Worm (Caenorhabditis elegans): ENCODE data around the gene C04E6.4.

Gene C04E6.4

ce11 chrV:5906252-5906651 lies 938 bp upstream of the C04E6.4 start, which contains the start of gene srd-15:
TSS of gene srd-15 (minus strand) at chrV:5906352.
- TF ChIP-seq F26F4.8 (GFP tag; conservative IDR thresholded peaks at IDR 0.05) (no peak), nhr-102 (tag; optimal IDR thresholded peaks at IDR 0.05) (no peak), nhr-48 (tag; optimal IDR thresholded peaks at IDR 0.05) (no peak), tag-97 (GFP tag; IDR thresholded peaks at IDR 0.05) (no peak), php-3 (GFP tag; IDR thresholded peaks at IDR 0.05) (no peak), hif-1 (tag; optimal IDR thresholded peaks at IDR 0.05) (no peak), lim-7 (GFP tag; IDR thresholded peaks at IDR 0.05) (no peak), nhr-10 (tag; optimal IDR thresholded peaks at IDR 0.05) (no peak), duxl-1 (tag; optimal IDR thresholded peaks at IDR 0.05; ENCODE audit: poor library complexity) (no peak), gei-8 (GFP tag; optimal IDR thresholded peaks at IDR 0.05) (no peak), ZK337.2 (GFP tag; IDR thresholded peaks at IDR 0.05) (no peak), F44E2.7 (GFP tag; IDR thresholded peaks at IDR 0.05) (no peak), pqm-1 (tag; optimal IDR thresholded peaks at IDR 0.05) (no peak), F37D6.2 (tag; optimal IDR thresholded peaks at IDR 0.05) (no peak), nhr-25 (tag; optimal IDR thresholded peaks at IDR 0.05; ENCODE audit: borderline replicate concordance, insufficient read depth) (no peak), lin-39 (tag; optimal IDR thresholded peaks at IDR 0.05) (no peak), lir-3 (tag; optimal IDR thresholded peaks at IDR 0.05) (no peak), daf-19 (GFP tag; conservative IDR thresholded peaks at IDR 0.05) (no peak), ctbp-1 (GFP tag; IDR thresholded peaks at IDR 0.05) (no peak), sdz-12 (GFP tag; optimal IDR thresholded peaks at IDR 0.05) (no peak)

- TF ChIP-seq F37D6.2 (tag; optimal IDR thresholded peaks at IDR 0.05) (no peak), unc-62 (GFP tag; optimal IDR thresholded peaks at IDR 0.05 in 1 of 2) (peak in 1 of 2 experiments; percentile 15), unc-62 (tag; optimal IDR thresholded peaks at IDR 0.05) (no peak)
Observed at ce11 chrV:5912426-5912825, 5.2 kb downstream of the C04E6.4 start, which contains the start of gene C04E6.13. TSS of gene C04E6.13 (plus strand) at chrV:5912726.

ce11 chrV:5916862-5917261 lies 9.7 kb downstream of the C04E6.4 start:
- TF ChIP-seq hlh-11 (tag; optimal IDR thresholded peaks at IDR 0.05) (no peak), unc-62 (GFP tag; optimal IDR thresholded peaks at IDR 0.05 in 1 of 2) (peak in 1 of 2 experiments; percentile 90), unc-62 (tag; optimal IDR thresholded peaks at IDR 0.05) (no peak)

DNA sequence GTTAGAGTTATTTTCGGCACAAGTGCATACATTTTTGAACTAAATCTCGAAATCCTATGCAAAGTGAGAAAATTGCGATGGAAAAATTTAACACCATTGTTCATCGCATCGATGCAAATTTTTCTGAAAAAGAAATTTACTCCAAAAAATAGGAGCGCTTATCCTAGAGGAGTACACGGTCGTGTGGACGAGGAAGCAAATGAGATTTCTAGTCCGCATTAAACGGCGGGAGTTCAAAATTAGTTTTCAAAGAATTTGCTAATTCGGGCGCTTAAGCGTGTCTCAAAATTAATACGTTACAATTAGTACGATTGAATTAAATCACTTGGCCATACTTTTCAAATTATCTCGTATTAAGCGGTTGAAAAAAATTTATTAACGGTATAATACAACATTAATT lies 10.5 kb downstream of the C04E6.4 start, which contains the start of gene lrpr-1:
Gene lrpr-1, minus strand, starts transcription at position 185 of the 400 bp plus-strand sequence.
- TF ChIP-seq tag-97 (GFP tag; IDR thresholded peaks at IDR 0.05) (peak; percentile 81; the same call in 1 of the 2 replicates), attf-4 (tag; optimal IDR thresholded peaks at IDR 0.05) (no peak), T20F7.1 (GFP tag; optimal IDR thresholded peaks at IDR 0.05) (peak; percentile 81), ceh-82 (tag; optimal IDR thresholded peaks at IDR 0.05) (no peak), zag-1 (tag; optimal IDR thresholded peaks at IDR 0.05) (no peak), lin-15B (tag; optimal IDR thresholded peaks at IDR 0.05) (no peak), nhr-11 (tag; optimal IDR thresholded peaks at IDR 0.05) (peak; percentile 43), ZK546.5 (tag; optimal IDR thresholded peaks at IDR 0.05) (no peak), arid-1 (GFP tag; conservative IDR thresholded peaks at IDR 0.05) (no peak), D1046.2 (GFP tag; IDR thresholded peaks at IDR 0.05) (0 out of 2 replicates have a peak, but pooled peaks have one; percentile 49), snpc-1.2 (GFP tag; IDR thresholded peaks at IDR 0.05) (no peak), mxl-3 (GFP tag; optimal IDR thresholded peaks at IDR 0.05) (no peak), ceh-44 (GFP tag; IDR thresholded peaks at IDR 0.05) (0 out of 2 replicates have a peak, but pooled peaks have one; percentile 18), php-3 (GFP tag; IDR thresholded peaks at IDR 0.05) (no peak), madf-9 (GFP tag; conservative IDR thresholded peaks at IDR 0.05) (peak; percentile 85), egl-27 (tag; optimal IDR thresholded peaks at IDR 0.05) (no peak), mes-2 (tag; optimal IDR thresholded peaks at IDR 0.05; ENCODE audit: poor library complexity, severe bottlenecking) (peak; percentile 99), mdt-29 (GFP tag; IDR thresholded peaks at IDR 0.05) (0 out of 2 replicates have a peak, but pooled peaks have one; percentile 23), skn-1 (tag; optimal IDR thresholded peaks at IDR 0.05) (no peak), nhr-102 (tag; optimal IDR thresholded peaks at IDR 0.05) (no peak), R02D3.7 (tag; optimal IDR thresholded peaks at IDR 0.05) (no peak), lin-29 (GFP tag; IDR thresholded peaks at IDR 0.05) (no peak), fkh-10 (GFP tag; optimal IDR thresholded peaks at IDR 0.05) (peak; percentile 3), lir-3 (tag; optimal IDR thresholded peaks at IDR 0.05) (no peak), mep-1 (tag; optimal IDR thresholded peaks at IDR 0.05) (no peak), hlh-11 (tag; optimal IDR thresholded peaks at IDR 0.05) (no peak), unc-62 (GFP tag; optimal IDR thresholded peaks at IDR 0.05 in 1 of 2) (no peak), unc-62 (tag; optimal IDR thresholded peaks at IDR 0.05) (no peak), ctbp-1 (GFP tag; IDR thresholded peaks at IDR 0.05) (no peak), nhr-41 (GFP tag; IDR thresholded peaks at IDR 0.05) (no peak)

Measured in whole organism, L4 larva.